Fruit fly (Drosophila melanogaster) whole organism, prepupa: ENCODE measurements around the gene CG43336.

Experiments
- CG10631 ChIP-seq: fragments of 200-800 bp; sonication (Bioruptor generic); optimal IDR thresholded peaks from 2 replicates; lab custom pipeline; 2016; ENCODE audit warnings: missing biosample characterization, missing genetic modification characterization
- CG15336 ChIP-seq: fragments of 200-800 bp; sonication (Bioruptor generic); IDR thresholded peaks from 2 replicates; pipeline ENCODE4 v1.3.6; 2022; ENCODE audit warnings: missing biosample characterization, missing genetic modification characterization
- CG1621 ChIP-seq: fragments of 200-800 bp; sonication (Bioruptor generic); optimal IDR thresholded peaks from 3 replicates; lab custom pipeline; 2018; ENCODE audit warnings: missing biosample characterization, mild to moderate bottlenecking, missing genetic modification characterization
- CG31627 ChIP-seq: fragments of 200-800 bp; sonication (Bioruptor generic); optimal IDR thresholded peaks from 3 replicates; lab custom pipeline; 2016; ENCODE audit warnings: missing biosample characterization, missing genetic modification characterization
- CG6854 ChIP-seq: fragments of 200-800 bp; sonication (Bioruptor generic); optimal IDR thresholded peaks from 2 replicates; lab custom pipeline; 2017; ENCODE audit warnings: missing biosample characterization, mild to moderate bottlenecking, missing genetic modification characterization
- CG9139 ChIP-seq: fragments of 200-800 bp; sonication (Bioruptor generic); optimal IDR thresholded peaks from 3 replicates; lab custom pipeline; 2017; ENCODE audit warnings: missing biosample characterization, mild to moderate bottlenecking, missing genetic modification characterization
- Eip75B ChIP-seq: fragments of 200-800 bp; sonication (Bioruptor generic); optimal IDR thresholded peaks from 3 replicates; lab custom pipeline; 2016; ENCODE audit warnings: missing biosample characterization, missing genetic modification characterization
- Lpt ChIP-seq: fragments of 200-800 bp; sonication (Bioruptor generic); optimal IDR thresholded peaks from 3 replicates; lab custom pipeline; 2016; ENCODE audit warnings: missing biosample characterization, missing genetic modification characterization
- Sox102F ChIP-seq: fragments of 200-800 bp; sonication (Bioruptor generic); optimal IDR thresholded peaks from 2 replicates; lab custom pipeline; 2016; ENCODE audit warnings: missing biosample characterization, mild to moderate bottlenecking, missing genetic modification characterization
- Sox14 ChIP-seq: fragments of 200-800 bp; sonication (Bioruptor generic); optimal IDR thresholded peaks from 3 replicates; lab custom pipeline; 2016; ENCODE audit warnings: missing biosample characterization, missing genetic modification characterization
- dac ChIP-seq: fragments of 200-800 bp; sonication (Bioruptor generic); optimal IDR thresholded peaks from 2 replicates; lab custom pipeline; 2017; ENCODE audit warnings: missing biosample characterization, mild to moderate bottlenecking, missing genetic modification characterization
- vri ChIP-seq: fragments of 200-800 bp; sonication (Bioruptor generic); optimal IDR thresholded peaks from 3 replicates; lab custom pipeline; 2016; ENCODE audit warnings: missing biosample characterization, mild to moderate bottlenecking, missing genetic modification characterization

dm6 chr3R:15666900-15667507, 30.0 kb downstream of the CG43336 start:
- TF ChIP-seq Eip75B (GFP tag; lab: Kevin White, UChicago) (no peak), Sox14 (no peak), CG15336 (no peak), Sox102F (no peak), CG1621 (no peak), dac (GFP tag; lab: Kevin White, UChicago) (no peak), Lpt (GFP tag; lab: Kevin White, UChicago) (no peak), CG9139 (GFP tag; lab: Kevin White, UChicago) (no peak), CG10631 (GFP tag; lab: Kevin White, UChicago) (no peak), vri (GFP tag; lab: Kevin White, UChicago) (no peak), CG6854 (GFP tag; lab: Kevin White, UChicago) (no peak), CG31627 (GFP tag; lab: Kevin White, UChicago) (no peak)
